Fruit fly (Drosophila melanogaster): ENCODE measurements around the gene Octbeta1R.

Gene Octbeta1R

DNA sequence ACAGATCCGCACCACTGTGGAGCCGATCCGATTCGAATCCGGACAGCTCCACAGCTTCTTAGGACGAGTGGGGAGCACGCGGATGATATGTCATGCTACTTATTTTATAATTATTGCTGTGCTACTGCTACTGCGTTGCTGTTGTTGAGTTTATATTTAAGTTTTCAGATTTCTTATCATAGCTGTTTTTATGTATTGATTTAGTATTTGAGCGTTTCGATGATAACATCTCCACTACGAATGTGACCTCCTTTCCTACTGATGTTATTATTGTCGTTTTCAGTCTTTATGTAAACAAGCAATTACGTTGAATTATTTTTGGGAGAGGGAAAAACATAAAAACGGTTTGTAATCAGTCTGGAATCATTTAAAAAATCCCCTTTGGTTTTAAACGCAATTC lies 41.0 kb upstream of the Octbeta1R start (continued):
- TF ChIP-seq CG6683 (GFP tag; optimal IDR thresholded peaks at IDR 0.05), result no peak
- TF ChIP-seq Hr51 (GFP tag; optimal IDR thresholded peaks at IDR 0.05), result no peak
- no peak for TF ChIP-seq NfI (GFP tag; optimal IDR thresholded peaks at IDR 0.05)
- no peak for TF ChIP-seq CG6254 (GFP tag; optimal IDR thresholded peaks at IDR 0.05)
- TF ChIP-seq exex (tag; optimal IDR thresholded peaks at IDR 0.05), result peak; percentile 51
- no peak for TF ChIP-seq eyg (GFP tag; optimal IDR thresholded peaks at IDR 0.05)

DNA sequence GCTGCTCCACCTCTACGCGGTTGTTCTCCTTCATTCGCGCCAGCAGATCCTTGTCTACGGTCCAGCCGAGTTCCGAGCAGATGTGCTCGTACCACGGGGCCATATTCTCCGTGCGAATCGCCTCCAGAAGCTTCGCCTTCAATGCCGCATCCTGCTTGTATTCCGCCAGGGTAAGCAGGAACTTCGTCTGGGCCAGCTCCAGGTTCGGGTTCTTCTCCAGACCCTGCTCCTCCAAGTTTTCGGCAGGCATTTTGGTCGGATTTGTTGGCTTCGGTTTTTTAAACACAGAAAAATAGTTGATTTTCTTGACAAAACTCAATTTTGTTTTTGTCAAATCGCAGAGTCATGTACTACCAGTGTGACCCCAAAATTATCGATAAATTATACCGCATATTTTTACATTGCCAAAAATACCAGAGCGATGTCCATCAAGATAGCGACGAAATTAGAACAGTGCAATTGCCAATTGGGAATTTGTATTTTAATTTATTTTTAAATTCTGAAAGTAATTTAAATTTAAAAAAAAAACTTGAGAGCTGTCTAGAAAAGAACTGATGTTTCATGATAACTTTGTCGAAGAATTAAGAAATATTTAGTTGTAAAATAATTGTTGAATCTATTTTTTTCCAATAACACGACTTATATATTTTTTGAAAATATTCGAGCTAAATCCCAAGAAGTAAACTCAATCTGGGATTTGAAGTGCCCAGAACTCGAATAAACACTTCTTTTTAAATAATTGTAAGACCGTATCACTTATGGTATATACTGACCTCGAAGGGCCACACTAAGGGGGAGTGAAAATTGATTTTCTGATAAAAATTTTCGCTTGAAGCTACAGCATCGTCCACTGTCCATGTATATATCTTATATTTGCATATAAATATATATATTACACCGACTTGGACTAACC lies 35.1 kb upstream of the Octbeta1R start, which contains the start of the genes Rpn7 and AP-2mu:
Rpn7 (minus strand) TSS at position 382 of the 913 bp plus-strand sequence.
AP-2mu (plus strand) TSS at position 783 of the 913 bp plus-strand sequence.
- TF ChIP-seq CG1603 (tag; optimal IDR thresholded peaks at IDR 0.05) (peak; percentile 96), Nf-YC (tag; optimal IDR thresholded peaks at IDR 0.05) (peak; percentile 9), sug (tag; optimal IDR thresholded peaks at IDR 0.05) (peak; percentile 18), CoRest (tag; optimal IDR thresholded peaks at IDR 0.05) (peak; percentile 53), BEAF-32 (GFP tag; optimal IDR thresholded peaks at IDR 0.05) (peak; percentile 45), CG30020 (tag; optimal IDR thresholded peaks at IDR 0.05) (peak; percentile 82), CG17802 (tag; optimal IDR thresholded peaks at IDR 0.05) (no peak), az2 (GFP tag; optimal IDR thresholded peaks at IDR 0.05) (peak; percentile 23), stwl (tag; optimal IDR thresholded peaks at IDR 0.05) (peak; percentile 54), CG5953 (GFP tag; IDR thresholded peaks at IDR 0.05) (no peak), sens (GFP tag) (peak; percentile 78), gfzf (GFP tag; optimal IDR thresholded peaks at IDR 0.05) (peak; percentile 64), gro (GFP tag; optimal IDR thresholded peaks at IDR 0.05) (no peak), lola (GFP tag; optimal IDR thresholded peaks at IDR 0.05) (peak in 1 of 3 experiments; percentile 37), CG18011 (GFP tag; optimal IDR thresholded peaks at IDR 0.05) (no peak), YL-1 (GFP tag; optimal IDR thresholded peaks at IDR 0.05) (peak; percentile 72), insv (GFP tag; optimal IDR thresholded peaks at IDR 0.05) (peak in 1 of 2 experiments; percentile 93), CG10267 (tag; optimal IDR thresholded peaks at IDR 0.05) (peak; percentile 55), CG4820 (GFP tag; optimal IDR thresholded peaks at IDR 0.05) (no peak), Ets97D (GFP tag; optimal IDR thresholded peaks at IDR 0.05) (peak; percentile 8), onecut (GFP tag; IDR thresholded peaks at IDR 0.05) (peak; percentile 85), Ets65A (GFP tag) (peak; percentile 16), Xbp1 (GFP tag; optimal IDR thresholded peaks at IDR 0.05) (peak; percentile 30), CG13775 (GFP tag; optimal IDR thresholded peaks at IDR 0.05) (peak; percentile 4), CG12659 (GFP tag; optimal IDR thresholded peaks at IDR 0.05) (peak; percentile 70), CG18262 (tag; optimal IDR thresholded peaks at IDR 0.05) (peak; percentile 3), grn (GFP tag; optimal IDR thresholded peaks at IDR 0.05) (peak; percentile 68), CG9727 (GFP tag; optimal IDR thresholded peaks at IDR 0.05) (peak; percentile 19), CG9932 (GFP tag; IDR thresholded peaks at IDR 0.05) (peak; percentile 43; the same call in 1 of the 2 replicates), MESR4 (GFP tag; optimal IDR thresholded peaks at IDR 0.05) (peak; percentile 57), CG17186 (GFP tag; optimal IDR thresholded peaks at IDR 0.05) (peak; percentile 10), sd (tag; optimal IDR thresholded peaks at IDR 0.05) (peak; percentile 7), nmo (GFP tag; optimal IDR thresholded peaks at IDR 0.05) (peak; percentile 53), gcm (GFP tag; optimal IDR thresholded peaks at IDR 0.05) (no peak), pzg (GFP tag; optimal IDR thresholded peaks at IDR 0.05) (peak; percentile 52), CG34376 (GFP tag; optimal IDR thresholded peaks at IDR 0.05) (no peak), CG12391 (tag; optimal IDR thresholded peaks at IDR 0.05) (peak; percentile 66), CkIIα-i1 (GFP tag; IDR thresholded peaks at IDR 0.05) (no peak), CG4617 (GFP tag; optimal IDR thresholded peaks at IDR 0.05; ENCODE audit: borderline replicate concordance) (peak; percentile 11), CG14710 (tag; optimal IDR thresholded peaks at IDR 0.05) (peak; percentile 99)
